Worm (Caenorhabditis elegans) whole organism, mixed stage, embryonic: ENCODE data around the gene srb-12.

Experiments used
- M03D4.4 ChIP-seq: sonication (generic microtip); optimal IDR thresholded peaks from 2 replicates; lab custom pipeline; 2017; ENCODE audit warnings: mild to moderate bottlenecking, missing genetic modification characterization, missing compliant biosample characterization
- bed-3 ChIP-seq: fragments of 200-800 bp; sonication (Bioruptor generic); optimal IDR thresholded peaks from 3 replicates; lab custom pipeline; 2018; ENCODE audit warnings: mild to moderate bottlenecking, missing genetic modification characterization, moderate library complexity, missing compliant biosample characterization
- blmp-1 ChIP-seq: fragments of 150-350 bp; optimal IDR thresholded peaks from 2 replicates; lab custom pipeline; 2014; ENCODE audit warnings: missing biosample characterization, missing genetic modification characterization
- ceh-39 ChIP-seq: fragments of 150-350 bp; optimal IDR thresholded peaks from 2 replicates; lab custom pipeline; 2014; ENCODE audit warnings: missing biosample characterization, missing genetic modification characterization
- ceh-43 ChIP-seq: fragments of 200-800 bp; sonication (Bioruptor generic); optimal IDR thresholded peaks from 2 replicates; lab custom pipeline; 2018; ENCODE audit warnings: mild to moderate bottlenecking, missing genetic modification characterization, moderate library complexity, missing compliant biosample characterization
- ceh-83 ChIP-seq: fragments of 200-800 bp; sonication (Bioruptor generic); optimal IDR thresholded peaks from 2 replicates; lab custom pipeline; 2018; ENCODE audit warnings: mild to moderate bottlenecking, missing genetic modification characterization, missing compliant biosample characterization
- ces-1 ChIP-seq: fragments of 150-350 bp; optimal IDR thresholded peaks from 2 replicates; lab custom pipeline; 2014; ENCODE audit warnings: missing biosample characterization, missing genetic modification reagents, missing genetic modification characterization
- cnd-1 ChIP-seq: fragments of 200-800 bp; sonication (Bioruptor generic); optimal IDR thresholded peaks from 2 replicates; lab custom pipeline; 2018; ENCODE audit warnings: mild to moderate bottlenecking, missing genetic modification characterization, missing compliant biosample characterization
- drap-1 ChIP-seq: fragments of 200-800 bp; sonication (Bioruptor generic); optimal IDR thresholded peaks from 3 replicates; lab custom pipeline; 2018; ENCODE audit warnings: mild to moderate bottlenecking, missing genetic modification characterization, missing compliant biosample characterization
- elt-1 ChIP-seq: sonication (generic microtip); optimal IDR thresholded peaks from 2 replicates; lab custom pipeline; 2017; ENCODE audit warnings: missing genetic modification characterization, mild to moderate bottlenecking, missing compliant biosample characterization, antibody characterized with exemption, moderate library complexity, borderline replicate concordance; ENCODE audit not compliant: insufficient read depth
- elt-3 ChIP-seq: fragments of 150-350 bp; optimal IDR thresholded peaks from 2 replicates; lab custom pipeline; 2014; ENCODE audit warnings: missing biosample characterization, missing genetic modification characterization
- flh-1 ChIP-seq: fragments of 200-800 bp; sonication (Bioruptor generic); optimal IDR thresholded peaks from 2 replicates; lab custom pipeline; 2018; ENCODE audit warnings: mild to moderate bottlenecking, missing genetic modification characterization, moderate library complexity, missing compliant biosample characterization
- ham-2 ChIP-seq: fragments of 200-800 bp; sonication (Bioruptor generic); optimal IDR thresholded peaks from 2 replicates; lab custom pipeline; 2018; ENCODE audit warnings: mild to moderate bottlenecking, missing genetic modification characterization, missing compliant biosample characterization
- hlh-1 ChIP-seq: fragments of 150-350 bp; optimal IDR thresholded peaks from 2 replicates; lab custom pipeline; 2014; ENCODE audit warnings: missing biosample characterization, missing genetic modification reagents, missing genetic modification characterization
- lin-32 ChIP-seq: fragments of 200-800 bp; sonication (Bioruptor generic); optimal IDR thresholded peaks from 2 replicates; lab custom pipeline; 2018; ENCODE audit warnings: mild to moderate bottlenecking, missing genetic modification characterization, missing compliant biosample characterization
- lsy-2 ChIP-seq: fragments of 150-350 bp; optimal IDR thresholded peaks from 2 replicates; lab custom pipeline; 2014; ENCODE audit warnings: missing biosample characterization, missing genetic modification characterization
- mab-5 ChIP-seq: fragments of 150-350 bp; optimal IDR thresholded peaks from 2 replicates; lab custom pipeline; 2014; ENCODE audit warnings: missing biosample characterization, missing genetic modification characterization
- mep-1 ChIP-seq: fragments of 150-350 bp; optimal IDR thresholded peaks from 2 replicates; lab custom pipeline; 2017; ENCODE audit warnings: missing biosample characterization, missing genetic modification reagents, missing genetic modification characterization, inconsistent platforms
- mls-2 ChIP-seq: sonication (generic microtip); optimal IDR thresholded peaks from 2 replicates; lab custom pipeline; 2016; ENCODE audit warnings: mild to moderate bottlenecking, missing genetic modification characterization, moderate library complexity, missing compliant biosample characterization
- nhr-12 ChIP-seq: fragments of 150-350 bp; optimal IDR thresholded peaks from 2 replicates; lab custom pipeline; 2014; ENCODE audit warnings: missing biosample characterization, missing genetic modification characterization
- nhr-2 ChIP-seq: fragments of 150-350 bp; optimal IDR thresholded peaks from 2 replicates; lab custom pipeline; 2014; ENCODE audit warnings: missing biosample characterization, missing genetic modification characterization
- nhr-237 ChIP-seq: fragments of 150-350 bp; optimal IDR thresholded peaks from 2 replicates; lab custom pipeline; 2014; ENCODE audit warnings: missing biosample characterization, missing genetic modification characterization
- nhr-76 ChIP-seq: sonication (generic microtip); optimal IDR thresholded peaks from 2 replicates; lab custom pipeline; 2017; ENCODE audit warnings: missing biosample characterization, missing genetic modification characterization
- pha-4 ChIP-seq: fragments of 150-350 bp; optimal IDR thresholded peaks from 2 replicates; lab custom pipeline; 2018; ENCODE audit warnings: missing biosample characterization, missing genetic modification reagents, missing genetic modification characterization
- sem-2 ChIP-seq: fragments of 200-800 bp; sonication (Bioruptor generic); optimal IDR thresholded peaks from 2 replicates; lab custom pipeline; 2018; ENCODE audit warnings: mild to moderate bottlenecking, missing genetic modification characterization, missing compliant biosample characterization
- tbx-8 ChIP-seq: fragments of 200-800 bp; sonication (Bioruptor generic); optimal IDR thresholded peaks from 2 replicates; lab custom pipeline; 2018; ENCODE audit warnings: mild to moderate bottlenecking, missing genetic modification characterization, moderate library complexity, missing compliant biosample characterization
- unc-120 ChIP-seq: sonication (generic microtip); optimal IDR thresholded peaks from 2 replicates; lab custom pipeline; 2017; ENCODE audit warnings: missing genetic modification characterization, missing compliant biosample characterization; ENCODE audit not compliant: poor library complexity, severe bottlenecking
- unc-39 ChIP-seq: fragments of 150-350 bp; optimal IDR thresholded peaks from 2 replicates; lab custom pipeline; 2014; ENCODE audit warnings: missing biosample characterization, missing genetic modification characterization
- unc-62 ChIP-seq: fragments of 150-350 bp; optimal IDR thresholded peaks from 2 replicates; lab custom pipeline; 2014; ENCODE audit warnings: missing biosample characterization, missing genetic modification reagents, missing genetic modification characterization
- ztf-11 ChIP-seq: fragments of 150-350 bp; optimal IDR thresholded peaks from 2 replicates; lab custom pipeline; 2014; ENCODE audit warnings: missing biosample characterization, missing genetic modification characterization

srb-12 gene

DNA sequence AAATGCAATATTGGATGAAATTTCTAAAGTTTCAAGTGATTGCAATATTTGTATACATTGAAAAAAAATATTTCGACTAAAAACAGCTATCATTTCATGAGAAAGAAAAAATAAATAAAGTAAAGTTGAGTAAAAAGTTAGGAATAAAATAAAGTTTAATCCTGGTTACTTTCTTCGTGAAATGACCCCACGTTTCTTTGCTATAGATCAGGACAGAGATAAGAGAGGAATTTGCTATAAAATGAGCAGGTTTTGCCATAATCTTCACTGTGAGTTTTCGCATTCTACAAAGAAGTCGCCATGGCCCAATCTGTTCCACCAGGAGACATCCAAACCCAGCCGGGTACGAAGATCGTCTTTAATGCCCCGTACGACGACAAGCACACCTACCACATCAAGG is 39.6 kb upstream of the srb-12 start, which contains the start of gene msp-49:
TSS of gene msp-49 (plus strand) at position 301 of the 400 bp plus-strand sequence.
- TF ChIP-seq blmp-1 (tag; lab: Kevin White, UChicago) (no peak), nhr-12 (tag; lab: Kevin White, UChicago) (no peak), M03D4.4 (tag; lab: Kevin White, UChicago) (no peak), cnd-1 (tag; lab: Kevin White, UChicago) (no peak), unc-39 (no peak), nhr-76 (no peak), ceh-43 (GFP tag; lab: Kevin White, UChicago) (no peak), lsy-2 (tag; lab: Kevin White, UChicago) (no peak), ces-1 (no peak), pha-4 (tag; lab: Kevin White, UChicago) (no peak)
- TF ChIP-seq, all 35 proteins: peak for 0

DNA sequence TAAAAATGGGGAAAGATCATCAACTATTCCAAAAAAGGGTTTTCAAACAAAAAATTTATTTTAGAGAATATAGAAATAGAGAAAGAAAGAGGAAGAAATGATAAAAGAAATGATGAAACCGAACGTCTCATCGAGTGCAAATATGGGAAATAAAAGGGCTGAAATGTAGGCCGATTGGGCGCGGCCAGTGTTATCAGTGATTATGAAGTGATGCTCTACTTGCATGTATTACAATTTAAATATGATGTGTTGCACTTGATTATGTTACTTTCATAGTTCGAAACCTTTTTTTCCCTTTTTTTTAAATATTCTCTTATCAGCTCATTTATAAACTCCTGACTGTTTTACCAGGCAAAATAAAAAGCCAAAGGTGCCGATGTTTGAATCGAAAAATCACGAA is 37.3 kb upstream of the srb-12 start:
- TF ChIP-seq sem-2 (GFP tag; lab: Kevin White, UChicago): no peak
- no peak for TF ChIP-seq ceh-43 (GFP tag; lab: Kevin White, UChicago)
- TF ChIP-seq nhr-12 (tag; lab: Kevin White, UChicago): no peak
- TF ChIP-seq lsy-2 (tag; lab: Kevin White, UChicago): no peak
- TF ChIP-seq flh-1 (GFP tag; lab: Kevin White, UChicago): no peak
- no peak for TF ChIP-seq bed-3 (GFP tag; lab: Kevin White, UChicago)
- no peak for TF ChIP-seq unc-39
- no peak for TF ChIP-seq unc-120 (tag; lab: Kevin White, UChicago)
- no peak for TF ChIP-seq hlh-1
- TF ChIP-seq mab-5 (tag; lab: Kevin White, UChicago): no peak
- no peak for TF ChIP-seq ztf-11
- TF ChIP-seq ces-1: no peak
- TF ChIP-seq mls-2: no peak

- TF ChIP-seq ces-1 (no peak), nhr-12 (tag; lab: Kevin White, UChicago) (no peak), mep-1 (no peak), blmp-1 (tag; lab: Kevin White, UChicago) (no peak), elt-1 (tag; lab: Kevin White, UChicago) (no peak), mab-5 (tag; lab: Kevin White, UChicago) (no peak), sem-2 (GFP tag; lab: Kevin White, UChicago) (no peak), drap-1 (no peak), nhr-2 (tag; lab: Kevin White, UChicago) (no peak)
Observed at ce11 chrII:5187934-5188333, 33.5 kb upstream of the srb-12 start.

ce11 chrII:5187469-5187868 is 33.0 kb upstream of the srb-12 start, which contains the start of gene crh-2:
Gene crh-2 (minus strand): TSS chrII:5187569.
- TF ChIP-seq tbx-8 (GFP tag; lab: Kevin White, UChicago) (no peak), sem-2 (GFP tag; lab: Kevin White, UChicago) (no peak)

ce11 chrII:5186870-5187269 is 32.4 kb upstream of the srb-12 start:
- no peak for TF ChIP-seq ces-1
- TF ChIP-seq ham-2: no peak
- no peak for TF ChIP-seq nhr-76
- TF ChIP-seq drap-1: no peak
- no peak for TF ChIP-seq elt-3 (tag; lab: Kevin White, UChicago)
- TF ChIP-seq ceh-83 (GFP tag; lab: Kevin White, UChicago): no peak
- no peak for TF ChIP-seq elt-1 (tag; lab: Kevin White, UChicago)
- TF ChIP-seq pha-4 (tag; lab: Kevin White, UChicago): no peak
- TF ChIP-seq hlh-1: no peak
- no peak for TF ChIP-seq nhr-237
- no peak for TF ChIP-seq ceh-39 (tag; lab: Kevin White, UChicago)
- no peak for TF ChIP-seq unc-62 (GFP tag; lab: Kevin White, UChicago)
- TF ChIP-seq lin-32: no peak
- no peak for TF ChIP-seq ceh-43 (GFP tag; lab: Kevin White, UChicago)
- TF ChIP-seq bed-3 (GFP tag; lab: Kevin White, UChicago): no peak
